Worm (Caenorhabditis elegans) whole organism, L3 larva: ENCODE results near the gene sre-20.

Source experiments
- ZK546.5 ChIP-seq: sonication (generic microtip); optimal IDR thresholded peaks from 2 replicates; lab custom pipeline; 2017; ENCODE audit warnings: missing biosample characterization, missing genetic modification characterization
- aly-2 ChIP-seq: fragments of 150-350 bp; optimal IDR thresholded peaks from 2 replicates; lab custom pipeline; 2014; ENCODE audit warnings: missing biosample characterization, missing genetic modification characterization
- ama-1 ChIP-seq: fragments of 150-350 bp; optimal IDR thresholded peaks from 2 replicates; lab custom pipeline; 2018
- ceh-16 ChIP-seq: sonication (generic microtip); optimal IDR thresholded peaks from 2 replicates; lab custom pipeline; 2017; ENCODE audit warnings: missing biosample characterization, missing genetic modification characterization
- ceh-28 ChIP-seq: fragments of 150-350 bp; optimal IDR thresholded peaks from 2 replicates; lab custom pipeline; 2014; ENCODE audit warnings: missing biosample characterization, missing genetic modification reagents, missing genetic modification characterization
- ceh-82 ChIP-seq: fragments of 150-350 bp; optimal IDR thresholded peaks from 2 replicates; lab custom pipeline; 2014; ENCODE audit warnings: missing biosample characterization, missing genetic modification characterization
- ceh-9 ChIP-seq: sonication (generic microtip); optimal IDR thresholded peaks from 2 replicates; lab custom pipeline; 2018; ENCODE audit warnings: missing biosample characterization, missing genetic modification characterization
- daf-12 ChIP-seq: fragments of 150-350 bp; optimal IDR thresholded peaks from 2 replicates; lab custom pipeline; 2014; ENCODE audit warnings: missing biosample characterization, missing genetic modification reagents, missing genetic modification characterization
- egl-27 ChIP-seq: sonication (generic microtip); optimal IDR thresholded peaks from 4 replicates; lab custom pipeline; 2017; ENCODE audit warnings: missing biosample characterization, missing genetic modification reagents, missing genetic modification characterization
- egl-5 ChIP-seq: fragments of 150-350 bp; optimal IDR thresholded peaks from 2 replicates; lab custom pipeline; 2017; ENCODE audit warnings: missing biosample characterization, missing genetic modification reagents, missing genetic modification characterization, inconsistent platforms
- elt-1 ChIP-seq: fragments of 150-350 bp; optimal IDR thresholded peaks from 2 replicates; lab custom pipeline; 2014; ENCODE audit warnings: missing biosample characterization, missing genetic modification characterization
- elt-2 ChIP-seq: sonication (generic microtip); optimal IDR thresholded peaks from 2 replicates; lab custom pipeline; 2016; ENCODE audit warnings: missing genetic modification reagents, mild to moderate bottlenecking, missing genetic modification characterization, missing compliant biosample characterization
- elt-3 ChIP-seq, 3 experiments: fragments of 150-350 bp in 1 of 3; sonication (generic microtip) in 2 of 3; optimal IDR thresholded peaks; 2 replicates in 2 of 3; 4 replicates in 1 of 3; lab custom pipeline; 2014 to 2017; ENCODE audit warnings: missing biosample characterization in 3 of 3, missing genetic modification characterization in 3 of 3
- fkh-10 ChIP-seq: sonication (generic microtip); optimal IDR thresholded peaks from 2 replicates; lab custom pipeline; 2017; ENCODE audit warnings: missing biosample characterization, missing genetic modification reagents, missing genetic modification characterization
- fkh-2 ChIP-seq: fragments of 150-350 bp; optimal IDR thresholded peaks from 2 replicates; lab custom pipeline; 2014; ENCODE audit warnings: missing biosample characterization, missing genetic modification reagents, missing genetic modification characterization
- fos-1 ChIP-seq: fragments of 150-350 bp; optimal IDR thresholded peaks from 2 replicates; lab custom pipeline; 2014; ENCODE audit warnings: missing biosample characterization, missing genetic modification characterization
- hmg-11 ChIP-seq: sonication (generic microtip); optimal IDR thresholded peaks from 2 replicates; lab custom pipeline; 2016; ENCODE audit warnings: missing genetic modification characterization, missing compliant biosample characterization
- jun-1 ChIP-seq: fragments of 150-350 bp; optimal IDR thresholded peaks from 2 replicates; lab custom pipeline; 2014; ENCODE audit warnings: missing biosample characterization, missing genetic modification reagents, missing genetic modification characterization
- lin-15B ChIP-seq: fragments of 150-350 bp; optimal IDR thresholded peaks from 2 replicates; lab custom pipeline; 2014; ENCODE audit warnings: missing biosample characterization, missing genetic modification characterization
- lin-39 ChIP-seq: fragments of 150-350 bp; optimal IDR thresholded peaks from 2 replicates; lab custom pipeline; 2018; ENCODE audit warnings: missing biosample characterization, missing genetic modification reagents, missing genetic modification characterization
- lsy-12 ChIP-seq: sonication (generic microtip); optimal IDR thresholded peaks from 2 replicates; lab custom pipeline; 2016; ENCODE audit warnings: mild to moderate bottlenecking, missing genetic modification characterization, missing compliant biosample characterization
- mdl-1 ChIP-seq: fragments of 150-350 bp; optimal IDR thresholded peaks from 2 replicates; lab custom pipeline; 2014; ENCODE audit warnings: missing biosample characterization, missing genetic modification characterization
- mml-1 ChIP-seq: fragments of 150-350 bp; sonication (generic microtip); optimal IDR thresholded peaks from 3 replicates; lab custom pipeline; 2014; ENCODE audit warnings: missing biosample characterization, missing genetic modification characterization
- nfya-1 ChIP-seq: sonication (generic microtip); optimal IDR thresholded peaks from 2 replicates; lab custom pipeline; 2017; ENCODE audit warnings: missing genetic modification characterization, mild to moderate bottlenecking, missing compliant biosample characterization, antibody characterized with exemption, moderate library complexity; ENCODE audit not compliant: insufficient read depth
- nhr-11 ChIP-seq: fragments of 150-350 bp; optimal IDR thresholded peaks from 2 replicates; lab custom pipeline; 2014; ENCODE audit warnings: missing biosample characterization, missing genetic modification characterization
- nhr-12 ChIP-seq: fragments of 150-350 bp; optimal IDR thresholded peaks from 2 replicates; lab custom pipeline; 2014; ENCODE audit warnings: missing biosample characterization, missing genetic modification characterization
- nhr-23 ChIP-seq: fragments of 150-350 bp; optimal IDR thresholded peaks from 2 replicates; lab custom pipeline; 2014; ENCODE audit warnings: missing biosample characterization, missing genetic modification reagents, missing genetic modification characterization
- nhr-237 ChIP-seq: fragments of 150-350 bp; optimal IDR thresholded peaks from 2 replicates; lab custom pipeline; 2014; ENCODE audit warnings: missing biosample characterization, missing genetic modification characterization
- nhr-28 ChIP-seq: fragments of 150-350 bp; optimal IDR thresholded peaks from 2 replicates; lab custom pipeline; 2014; ENCODE audit warnings: missing biosample characterization, missing genetic modification characterization
- nhr-43 ChIP-seq: sonication (generic microtip); optimal IDR thresholded peaks from 2 replicates; lab custom pipeline; 2016; ENCODE audit warnings: mild to moderate bottlenecking, missing genetic modification characterization, missing compliant biosample characterization; ENCODE audit not compliant: poor library complexity, severe bottlenecking
- nhr-67 ChIP-seq: fragments of 150-350 bp; optimal IDR thresholded peaks from 2 replicates; lab custom pipeline; 2014; ENCODE audit warnings: missing biosample characterization, missing genetic modification characterization
- nhr-76 ChIP-seq: fragments of 150-350 bp; sonication (generic microtip); optimal IDR thresholded peaks from 5 replicates; lab custom pipeline; 2014; ENCODE audit warnings: missing biosample characterization, missing genetic modification characterization
- nhr-77 ChIP-seq: fragments of 150-350 bp; optimal IDR thresholded peaks from 2 replicates; lab custom pipeline; 2014; ENCODE audit warnings: missing biosample characterization, missing genetic modification characterization
- pha-4 ChIP-seq: fragments of 150-350 bp; optimal IDR thresholded peaks from 2 replicates; lab custom pipeline; 2014; ENCODE audit warnings: missing biosample characterization, missing genetic modification reagents, missing genetic modification characterization
- pqm-1 ChIP-seq: fragments of 150-350 bp; optimal IDR thresholded peaks from 2 replicates; lab custom pipeline; 2017; ENCODE audit warnings: missing biosample characterization, missing genetic modification characterization, inconsistent platforms
- skn-1 ChIP-seq: fragments of 150-350 bp; optimal IDR thresholded peaks from 2 replicates; lab custom pipeline; 2014; ENCODE audit warnings: missing biosample characterization, missing genetic modification characterization
- snpc-4 ChIP-seq: fragments of 150-350 bp; optimal IDR thresholded peaks from 2 replicates; lab custom pipeline; 2014; ENCODE audit warnings: missing biosample characterization, missing genetic modification characterization
- tbx-2 ChIP-seq: sonication (generic microtip); optimal IDR thresholded peaks from 2 replicates; lab custom pipeline; 2016; ENCODE audit warnings: mild to moderate bottlenecking, missing genetic modification characterization, missing compliant biosample characterization
- unc-62 ChIP-seq: fragments of 150-350 bp; sonication (generic microtip); optimal IDR thresholded peaks from 4 replicates; lab custom pipeline; 2014; ENCODE audit warnings: missing biosample characterization, missing genetic modification reagents, missing genetic modification characterization
- zag-1 ChIP-seq: fragments of 150-350 bp; optimal IDR thresholded peaks from 2 replicates; lab custom pipeline; 2014; ENCODE audit warnings: missing biosample characterization, missing genetic modification characterization
- ztf-11 ChIP-seq: fragments of 150-350 bp; optimal IDR thresholded peaks from 2 replicates; lab custom pipeline; 2014; ENCODE audit warnings: missing biosample characterization, missing genetic modification characterization
- ztf-4 ChIP-seq: fragments of 150-350 bp; optimal IDR thresholded peaks from 2 replicates; lab custom pipeline; 2014; ENCODE audit warnings: missing biosample characterization, missing genetic modification characterization

Gene sre-20

ce11 chrV:12819155-12819554, 34.4 kb upstream of the sre-20 start:
- no peak for TF ChIP-seq nhr-43 (tag; lab: Kevin White, UChicago)
- no peak for TF ChIP-seq nhr-23 (tag; lab: Kevin White, UChicago)
- no peak for TF ChIP-seq nhr-237
- TF ChIP-seq nfya-1: peak; percentile 73
- no peak for TF ChIP-seq jun-1
- no peak for TF ChIP-seq ceh-82
- no peak for TF ChIP-seq nhr-76 (tag; lab: Kevin White, UChicago)
- TF ChIP-seq elt-3 (tag; optimal IDR thresholded peaks at IDR 0.05; lab: Kevin White, UChicago): no peak
- TF ChIP-seq elt-1 (tag; lab: Kevin White, UChicago): no peak
- TF ChIP-seq nhr-77 (tag; lab: Kevin White, UChicago): no peak
- no peak for TF ChIP-seq egl-27 (tag; lab: Kevin White, UChicago)
- peak; percentile 21 for TF ChIP-seq lin-15B (tag; lab: Kevin White, UChicago)
- TF ChIP-seq lin-39: peak; percentile 84
- no peak for TF ChIP-seq pha-4 (tag; lab: Kevin White, UChicago)
- no peak for TF ChIP-seq egl-5 (tag; lab: Kevin White, UChicago)
- TF ChIP-seq pqm-1 (tag; lab: Kevin White, UChicago): no peak
- TF ChIP-seq unc-62 (GFP tag; lab: Kevin White, UChicago): no peak
- peak; percentile 36 for TF ChIP-seq mdl-1 (tag; lab: Kevin White, UChicago)
- no peak for TF ChIP-seq ztf-4
- TF ChIP-seq nhr-28 (tag; lab: Kevin White, UChicago): no peak
- no peak for TF ChIP-seq nhr-11 (tag; lab: Kevin White, UChicago)
- peak; percentile 24 for TF ChIP-seq ama-1 (lab: Kevin White, UChicago)
- no peak for TF ChIP-seq elt-2
- no peak for TF ChIP-seq aly-2 (tag; lab: Kevin White, UChicago)
- TF ChIP-seq ZK546.5 (tag; lab: Kevin White, UChicago): no peak
- no peak for TF ChIP-seq fos-1
- TF ChIP-seq fkh-10: peak; percentile 25
- no peak for TF ChIP-seq nhr-12 (tag; lab: Kevin White, UChicago)

ce11 chrV:12818486-12818885, 33.7 kb upstream of the sre-20 start:
- TF ChIP-seq mdl-1 (tag; lab: Kevin White, UChicago) (no peak), nhr-67 (tag; lab: Kevin White, UChicago) (no peak), elt-1 (tag; lab: Kevin White, UChicago) (no peak), ceh-82 (no peak), daf-12 (tag; lab: Kevin White, UChicago) (no peak), ceh-9 (tag; lab: Kevin White, UChicago) (no peak), fos-1 (no peak), fkh-10 (no peak)

DNA sequence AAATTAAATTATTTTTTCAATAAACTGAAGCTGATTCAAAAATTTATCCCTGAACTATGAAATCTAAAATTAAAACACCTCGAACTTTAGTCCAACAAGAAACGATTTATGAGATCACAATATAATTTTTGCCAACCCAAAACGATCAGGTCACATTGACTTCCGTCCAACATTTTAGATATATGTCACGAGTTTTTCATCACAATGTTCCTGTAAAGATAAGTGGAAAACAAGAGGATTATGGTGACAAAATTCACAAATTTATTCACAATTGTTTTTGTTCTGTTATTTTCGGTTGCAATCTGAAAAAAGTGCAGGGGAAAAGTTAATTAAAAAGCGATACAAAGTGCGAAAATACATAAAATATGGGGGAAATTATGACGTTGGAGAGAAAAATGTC, 31.9 kb upstream of the sre-20 start:
- TF ChIP-seq nhr-23 (tag; lab: Kevin White, UChicago) (peak; percentile 53), ceh-16 (tag; lab: Kevin White, UChicago) (no peak), elt-3 (tag; optimal IDR thresholded peaks at IDR 0.05; lab: Kevin White, UChicago) (no peak)

ce11 chrV:12815386-12815785, 30.6 kb upstream of the sre-20 start:
- peak; percentile 33 for TF ChIP-seq pqm-1 (tag; lab: Kevin White, UChicago)
- no peak for TF ChIP-seq snpc-4 (tag; lab: Kevin White, UChicago)
- no peak for TF ChIP-seq aly-2 (tag; lab: Kevin White, UChicago)
- TF ChIP-seq ZK546.5 (tag; lab: Kevin White, UChicago): no peak
- TF ChIP-seq pha-4 (tag; lab: Kevin White, UChicago): peak; percentile 89
- TF ChIP-seq nhr-23 (tag; lab: Kevin White, UChicago): no peak
- no peak for TF ChIP-seq elt-1 (tag; lab: Kevin White, UChicago)
- TF ChIP-seq nhr-28 (tag; lab: Kevin White, UChicago): no peak

DNA sequence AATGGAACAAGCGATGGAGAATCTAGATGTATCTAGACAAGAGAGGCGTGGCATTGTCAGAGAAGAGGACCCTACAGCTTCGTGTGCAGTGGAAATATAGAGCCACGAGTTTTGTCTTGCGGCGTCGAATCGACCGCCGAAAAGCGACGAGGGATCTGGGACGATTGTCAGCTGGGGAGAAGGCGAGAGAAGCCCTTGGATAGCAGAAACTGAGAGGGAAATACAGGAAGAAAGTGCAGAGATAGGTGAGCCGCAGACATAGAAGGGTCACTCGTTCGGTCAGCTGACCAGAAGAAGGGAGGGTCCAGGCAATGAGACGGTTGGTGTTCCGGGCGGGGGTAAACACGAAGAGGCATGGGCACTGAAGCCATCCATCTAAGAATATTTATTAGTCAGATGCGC, 29.7 kb upstream of the sre-20 start:
- TF ChIP-seq fkh-2 (peak; percentile 32), snpc-4 (tag; lab: Kevin White, UChicago) (peak; percentile 71), mdl-1 (tag; lab: Kevin White, UChicago) (no peak), ztf-11 (tag; lab: Kevin White, UChicago) (no peak), lin-39 (peak; percentile 78), lsy-12 (peak; percentile 14), pha-4 (tag; lab: Kevin White, UChicago) (peak; percentile 75), lin-15B (tag; lab: Kevin White, UChicago) (peak; percentile 37), nhr-237 (no peak), nfya-1 (peak; percentile 80), nhr-77 (tag; lab: Kevin White, UChicago) (no peak), fkh-10 (peak; percentile 60), skn-1 (tag; lab: Kevin White, UChicago) (peak; percentile 12), hmg-11 (peak; percentile 81), ceh-28 (tag; lab: Kevin White, UChicago) (peak; percentile 38), jun-1 (no peak), pqm-1 (tag; lab: Kevin White, UChicago) (no peak), zag-1 (no peak), mml-1 (tag; lab: Kevin White, UChicago) (no peak), egl-27 (tag; lab: Kevin White, UChicago) (no peak), tbx-2 (tag; lab: Kevin White, UChicago) (peak; percentile 50), nhr-23 (tag; lab: Kevin White, UChicago) (peak; percentile 17), nhr-67 (tag; lab: Kevin White, UChicago) (no peak), nhr-11 (tag; lab: Kevin White, UChicago) (peak; percentile 13), nhr-76 (tag; lab: Kevin White, UChicago) (no peak), nhr-43 (tag; lab: Kevin White, UChicago) (no peak), ceh-9 (tag; lab: Kevin White, UChicago) (no peak)
